Worm (Caenorhabditis elegans) whole organism, early embryonic: ENCODE data around the gene hpo-28.

ENCODE experiments used
- aly-1 ChIP-seq: sonication (generic microtip); optimal IDR thresholded peaks from 2 replicates; lab custom pipeline; 2016; ENCODE audit warnings: missing genetic modification characterization, missing compliant biosample characterization
- ama-1 ChIP-seq: fragments of 150-350 bp; optimal IDR thresholded peaks from 2 replicates; lab custom pipeline; 2014
- tbx-11 ChIP-seq: fragments of 200-800 bp; sonication (Bioruptor generic); IDR thresholded peaks from 2 replicates; pipeline ENCODE4 v1.3.6; 2022; ENCODE audit warnings: missing genetic modification characterization, missing compliant biosample characterization

ce11 chrIII:5710045-5710444 is 921 bp upstream of the hpo-28 start, which contains the start of gene B0336.12:
- TF ChIP-seq aly-1 (tag; lab: Kevin White, UChicago), result no peak
- no peak for TF ChIP-seq ama-1 (lab: Kevin White, UChicago)
- no peak for TF ChIP-seq tbx-11
